Worm (Caenorhabditis elegans): Measurements from ENCODE around the gene ins-39.
"Not testable (repeated sequence)": the region's sequence is repeated elsewhere in the genome, so short reads cannot be mapped to it uniquely, and the experiment has no call there.

ins-39 gene

DNA sequence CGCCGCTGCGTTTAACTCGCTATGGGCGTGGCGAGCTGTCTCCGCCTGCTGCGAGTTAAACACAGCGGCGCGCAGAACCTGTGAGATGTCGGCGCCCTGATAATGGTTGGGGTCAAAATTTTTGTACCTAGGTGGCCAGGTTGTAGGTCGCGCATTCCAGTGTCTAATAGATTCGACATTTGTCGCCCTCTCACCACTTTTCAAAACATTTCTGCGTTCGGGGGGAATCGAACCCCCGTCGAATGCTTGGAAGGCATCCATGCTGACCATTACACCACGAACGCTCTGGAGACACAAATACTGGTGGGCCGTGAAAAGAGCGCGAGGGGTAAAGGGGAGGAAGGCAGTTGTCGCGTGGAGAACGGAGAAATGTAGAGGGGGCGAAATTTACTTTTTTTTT lies 35.2 kb upstream of the ins-39 start (continued):
- TF ChIP-seq ceh-14 (tag; optimal IDR thresholded peaks at IDR 0.05) (peak; percentile 57), hlh-30 (tag; optimal IDR thresholded peaks at IDR 0.05; ENCODE audit: insufficient read depth) (peak; percentile 34), eyg-1 (tag; optimal IDR thresholded peaks at IDR 0.05) (peak; percentile 57), fax-1 (tag; optimal IDR thresholded peaks at IDR 0.05) (peak; percentile 65), unc-55 (GFP tag; optimal IDR thresholded peaks at IDR 0.05) (no peak), lim-6 (tag; optimal IDR thresholded peaks at IDR 0.05) (peak; percentile 79), mec-3 (tag; optimal IDR thresholded peaks at IDR 0.05; ENCODE audit: borderline replicate concordance) (no peak), pha-4 (tag; optimal IDR thresholded peaks at IDR 0.05) (no peak), ceh-2 (tag; optimal IDR thresholded peaks at IDR 0.05) (peak; percentile 68), gmeb-2 (tag; optimal IDR thresholded peaks at IDR 0.05) (peak; percentile 85), ceh-31 (tag; optimal IDR thresholded peaks at IDR 0.05) (peak; percentile 68), hlh-6 (tag; optimal IDR thresholded peaks at IDR 0.05) (peak; percentile 89), nfya-1 (tag; optimal IDR thresholded peaks at IDR 0.05) (peak; percentile 77), ahr-1 (tag; optimal IDR thresholded peaks at IDR 0.05) (peak; percentile 56), pat-9 (tag; optimal IDR thresholded peaks at IDR 0.05) (peak; percentile 80), lin-11 (tag; optimal IDR thresholded peaks at IDR 0.05) (peak; percentile 76), hlh-13 (GFP tag; optimal IDR thresholded peaks at IDR 0.05) (peak; percentile 80), F13H6.1 (tag; optimal IDR thresholded peaks at IDR 0.05) (peak; percentile 58), npax-4 (tag; optimal IDR thresholded peaks at IDR 0.05) (peak; percentile 53), C08G9.2 (tag; optimal IDR thresholded peaks at IDR 0.05) (peak; percentile 82), unc-3 (GFP tag; conservative IDR thresholded peaks at IDR 0.05) (peak; percentile 89), unc-3 (tag; optimal IDR thresholded peaks at IDR 0.05) (peak; percentile 38), ets-4 (tag; optimal IDR thresholded peaks at IDR 0.05) (peak; percentile 62), dmd-4 (tag; optimal IDR thresholded peaks at IDR 0.05; ENCODE audit: borderline replicate concordance) (peak; percentile 79), tbx-7 (tag; optimal IDR thresholded peaks at IDR 0.05) (peak; percentile 53), K02D7.2 (tag; optimal IDR thresholded peaks at IDR 0.05) (peak; percentile 77), syd-9 (tag; optimal IDR thresholded peaks at IDR 0.05) (peak; percentile 83), sox-4 (tag; optimal IDR thresholded peaks at IDR 0.05) (peak; percentile 87), che-1 (tag; optimal IDR thresholded peaks at IDR 0.05) (peak; percentile 86), K09A11.1 (tag; optimal IDR thresholded peaks at IDR 0.05; ENCODE audit: insufficient read depth) (no peak), ceh-48 (tag; optimal IDR thresholded peaks at IDR 0.05) (peak; percentile 70), ceh-24 (tag; optimal IDR thresholded peaks at IDR 0.05) (no peak), madf-2 (tag; optimal IDR thresholded peaks at IDR 0.05) (peak; percentile 82), pqm-1 (tag; optimal IDR thresholded peaks at IDR 0.05) (peak; percentile 66), ceh-22 (tag; optimal IDR thresholded peaks at IDR 0.05) (no peak), odd-2 (tag; optimal IDR thresholded peaks at IDR 0.05) (peak; percentile 1), tbx-2 (tag; optimal IDR thresholded peaks at IDR 0.05) (peak; percentile 80), unc-86 (tag; optimal IDR thresholded peaks at IDR 0.05) (peak; percentile 77), sox-2 (GFP tag; IDR thresholded peaks at IDR 0.05) (peak; percentile 57; the same call in 1 of the 2 replicates), unc-42 (tag; optimal IDR thresholded peaks at IDR 0.05) (peak; percentile 17)

DNA sequence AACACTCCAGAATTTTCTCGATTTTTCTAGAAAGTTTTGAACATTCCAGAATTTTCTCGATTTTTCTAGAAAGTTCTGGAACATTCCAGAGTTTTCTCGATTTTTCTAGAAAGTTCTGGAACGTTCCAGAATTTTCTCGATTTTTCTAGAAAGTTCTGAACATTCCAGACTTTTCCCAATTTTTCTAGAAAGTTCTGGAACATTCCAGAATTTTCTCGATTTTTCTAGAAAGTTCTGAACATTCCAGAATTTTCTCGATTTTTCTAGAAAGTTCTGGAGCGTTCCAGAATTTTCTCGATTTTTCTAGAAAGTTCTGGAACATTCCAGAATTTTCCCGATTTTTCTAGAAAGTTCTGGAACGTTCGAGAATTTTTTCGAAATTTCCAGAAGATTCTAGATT lies 30.9 kb upstream of the ins-39 start:
- peak; percentile 21; the same call in 1 of the 2 replicates for TF ChIP-seq unc-3 (GFP tag; conservative IDR thresholded peaks at IDR 0.05)
- not testable (repeated sequence) for TF ChIP-seq unc-3 (tag; optimal IDR thresholded peaks at IDR 0.05)

DNA sequence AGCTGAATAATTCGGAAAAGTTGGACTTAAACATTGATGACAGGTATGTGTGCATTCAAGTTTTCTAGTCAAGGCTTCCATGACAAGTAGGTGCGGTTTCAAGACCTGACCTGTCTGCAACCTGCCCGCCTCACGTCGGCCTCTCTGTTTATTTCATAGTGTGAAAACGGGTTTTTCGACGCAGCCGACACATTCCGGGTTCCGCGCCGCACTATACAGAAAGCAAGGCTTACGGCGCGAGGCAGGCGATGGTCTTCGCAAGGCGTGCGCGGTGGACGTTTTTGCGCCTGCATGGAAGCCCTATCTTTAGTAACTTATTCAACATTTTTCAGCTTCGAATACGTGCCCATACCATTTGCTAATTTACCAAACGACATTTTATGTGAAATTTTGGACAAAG lies 28.2 kb upstream of the ins-39 start:
- TF ChIP-seq elt-2 (tag; optimal IDR thresholded peaks at IDR 0.05): no peak
- TF ChIP-seq sox-2 (GFP tag; IDR thresholded peaks at IDR 0.05): no peak
- no peak for TF ChIP-seq ztf-16 (tag; optimal IDR thresholded peaks at IDR 0.05)
- TF ChIP-seq unc-55 (GFP tag; optimal IDR thresholded peaks at IDR 0.05): no peak
- no peak for TF ChIP-seq pat-9 (tag; optimal IDR thresholded peaks at IDR 0.05)
- TF ChIP-seq ahr-1 (tag; optimal IDR thresholded peaks at IDR 0.05): no peak
- no peak for TF ChIP-seq ceh-30 (tag; optimal IDR thresholded peaks at IDR 0.05)
- TF ChIP-seq C38D4.7 (GFP tag; optimal IDR thresholded peaks at IDR 0.05): no peak
- no peak for TF ChIP-seq sox-4 (tag; optimal IDR thresholded peaks at IDR 0.05)
- no peak for TF ChIP-seq che-1 (tag; optimal IDR thresholded peaks at IDR 0.05)
- no peak for TF ChIP-seq zip-5 (tag; optimal IDR thresholded peaks at IDR 0.05)
- TF ChIP-seq eyg-1 (tag; optimal IDR thresholded peaks at IDR 0.05): no peak
- TF ChIP-seq K09A11.1 (tag; optimal IDR thresholded peaks at IDR 0.05; ENCODE audit: insufficient read depth): no peak
- no peak for TF ChIP-seq ceh-6 (GFP tag; optimal IDR thresholded peaks at IDR 0.05)
- no peak for TF ChIP-seq odd-2 (tag; optimal IDR thresholded peaks at IDR 0.05)
- TF ChIP-seq ceh-48 (tag; optimal IDR thresholded peaks at IDR 0.05): no peak
- no peak for TF ChIP-seq ceh-31 (tag; optimal IDR thresholded peaks at IDR 0.05)
- TF ChIP-seq ceh-9 (tag; optimal IDR thresholded peaks at IDR 0.05): no peak
